Fruit fly (Drosophila melanogaster): ENCODE results near the gene CG43061.

Gene CG43061

DNA sequence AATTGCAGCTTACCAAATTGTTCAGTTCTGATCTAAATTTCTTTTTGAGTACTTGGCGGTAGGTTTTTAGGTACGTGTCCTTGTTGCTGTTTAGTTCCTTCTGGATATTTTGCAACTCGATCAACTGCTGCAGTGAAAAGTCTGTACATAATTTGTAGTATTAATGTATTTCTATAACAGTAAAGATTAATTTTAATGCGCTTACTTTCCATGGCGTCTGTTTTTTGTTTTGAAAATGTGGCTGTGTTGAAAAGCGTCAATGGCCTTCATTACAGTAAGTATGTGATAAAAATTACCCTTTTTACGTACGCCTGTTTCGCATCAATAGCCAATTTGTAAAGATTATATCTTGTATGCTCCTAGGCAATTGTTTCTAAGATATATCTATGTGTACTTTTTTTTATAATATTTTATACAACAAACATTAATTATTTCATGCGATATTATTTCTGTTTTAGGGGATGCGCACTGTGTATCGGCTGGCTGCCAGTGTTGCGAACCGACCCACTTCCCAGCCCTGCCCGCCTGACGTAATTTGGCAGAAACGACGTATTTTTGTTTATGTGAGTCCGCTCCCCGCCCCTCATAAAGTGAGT lies 48.3 kb upstream of the CG43061 start, which contains the start of the genes Kmn2 and CG2698 (continued):
- TF ChIP-seq ara (GFP tag; IDR thresholded peaks at IDR 0.05) (peak; percentile 97), Dref (GFP tag; IDR thresholded peaks at IDR 0.05) (peak; percentile 44), CG10274 (GFP tag; optimal IDR thresholded peaks at IDR 0.05) (peak; percentile 68), ATbp (GFP tag; optimal IDR thresholded peaks at IDR 0.05) (peak; percentile 94), CG16813 (GFP tag; IDR thresholded peaks at IDR 0.05; ENCODE audit: partially characterized antibody) (peak; percentile 40; the same call in 2 of the 3 replicates), CG14965 (GFP tag; optimal IDR thresholded peaks at IDR 0.05; ENCODE audit: borderline replicate concordance) (no peak), CG7987 (GFP tag; optimal IDR thresholded peaks at IDR 0.05) (peak; percentile 85), tap (tag; optimal IDR thresholded peaks at IDR 0.05) (peak; percentile 78), Hr3 (GFP tag; optimal IDR thresholded peaks at IDR 0.05) (peak; percentile 98), Sry-β (GFP tag; optimal IDR thresholded peaks at IDR 0.05) (peak; percentile 40), Dip3 (GFP tag; optimal IDR thresholded peaks at IDR 0.05) (peak; percentile 80), pita (GFP tag; optimal IDR thresholded peaks at IDR 0.05) (no peak), CG8089 (GFP tag; optimal IDR thresholded peaks at IDR 0.05) (peak; percentile 38), CG33557 (GFP tag; optimal IDR thresholded peaks at IDR 0.05) (peak; percentile 91), zf30C (GFP tag; optimal IDR thresholded peaks at IDR 0.05) (no peak), sr (GFP tag; IDR thresholded peaks at IDR 0.05) (peak; percentile 75; the same call in 2 of the 3 replicates), pfk (GFP tag; optimal IDR thresholded peaks at IDR 0.05) (no peak), otp (GFP tag; IDR thresholded peaks at IDR 0.05) (peak; percentile 97), nom (GFP tag; optimal IDR thresholded peaks at IDR 0.05) (peak; percentile 90), ato (GFP tag; IDR thresholded peaks at IDR 0.05; ENCODE audit: partially characterized antibody) (no peak), CG6654 (GFP tag; optimal IDR thresholded peaks at IDR 0.05) (peak; percentile 78), Jarid2 (GFP tag; optimal IDR thresholded peaks at IDR 0.05) (no peak), Atf-2 (GFP tag; optimal IDR thresholded peaks at IDR 0.05) (peak; percentile 63), Xbp1 (GFP tag; optimal IDR thresholded peaks at IDR 0.05) (peak; percentile 97), amos (GFP tag; IDR thresholded peaks at IDR 0.05; ENCODE audit: partially characterized antibody) (peak; percentile 36; the same call in 1 of the 2 replicates), CG31224 (GFP tag; IDR thresholded peaks at IDR 0.05) (peak; percentile 94), CG8388 (GFP tag; optimal IDR thresholded peaks at IDR 0.05) (peak; percentile 94), CG32767 (GFP tag; IDR thresholded peaks at IDR 0.05) (peak; percentile 97), en (GFP tag; optimal IDR thresholded peaks at IDR 0.05) (no peak), CG34422 (GFP tag; IDR thresholded peaks at IDR 0.05) (peak; percentile 98), slp2 (GFP tag; optimal IDR thresholded peaks at IDR 0.05) (peak; percentile 63), psq (GFP tag; optimal IDR thresholded peaks at IDR 0.05) (peak; percentile 87), CG13624 (GFP tag; optimal IDR thresholded peaks at IDR 0.05) (peak; percentile 73), odd (GFP tag; optimal IDR thresholded peaks at IDR 0.05) (peak; percentile 90), trh (GFP tag; optimal IDR thresholded peaks at IDR 0.05) (peak; percentile 91), CG9932 (GFP tag; IDR thresholded peaks at IDR 0.05) (peak; percentile 99), oc (tag; optimal IDR thresholded peaks at IDR 0.05) (peak; percentile 94), CG7271 (tag; optimal IDR thresholded peaks at IDR 0.05) (peak; percentile 68), gt (GFP tag; IDR thresholded peaks at IDR 0.05) (peak; percentile 95), Dbx (GFP tag; IDR thresholded peaks at IDR 0.05) (peak; percentile 98), CG34224 (GFP tag; IDR thresholded peaks at IDR 0.05; ENCODE audit: partially characterized antibody) (no peak), crc (GFP tag; optimal IDR thresholded peaks at IDR 0.05) (peak; percentile 56), maf-S (GFP tag; optimal IDR thresholded peaks at IDR 0.05) (peak; percentile 82), CG10654 (GFP tag; optimal IDR thresholded peaks at IDR 0.05) (peak; percentile 96), bcd (GFP tag; optimal IDR thresholded peaks at IDR 0.05) (peak; percentile 96), CG7928 (GFP tag; optimal IDR thresholded peaks at IDR 0.05) (peak; percentile 86), pan (optimal IDR thresholded peaks at IDR 0.05) (no peak), pan (GFP tag; optimal IDR thresholded peaks at IDR 0.05 in 1 of 2, IDR thresholded peaks at IDR 0.05 in 1 of 2) (peak in 1 of 2 experiments; percentile 98), Fer2 (tag; optimal IDR thresholded peaks at IDR 0.05) (peak; percentile 93), H2.0 (GFP tag; IDR thresholded peaks at IDR 0.05) (peak; percentile 98)

Data from whole organism, embryonic.